Worm (Caenorhabditis elegans): ENCODE measurements around the gene ptp-1.

The ptp-1 gene

DNA sequence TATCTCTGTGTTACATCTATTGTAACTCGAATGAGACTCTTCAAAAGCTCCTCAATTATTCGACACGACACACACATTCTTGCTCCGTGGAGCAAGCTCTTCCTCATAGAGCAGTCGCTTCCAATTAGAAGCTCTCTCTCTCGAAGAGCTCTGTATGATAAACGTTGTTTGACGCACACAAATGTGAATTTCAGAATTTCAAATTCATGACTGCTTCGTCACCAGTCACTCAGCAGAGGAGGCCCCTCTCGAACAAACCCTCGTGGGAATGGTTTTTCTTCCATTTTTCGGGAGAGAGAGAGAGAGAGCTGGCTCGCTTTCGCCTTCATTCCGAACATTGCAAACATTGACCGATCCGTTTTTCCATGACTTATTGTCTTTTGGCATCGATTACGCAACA is 41.9 kb downstream of the ptp-1 start:
- no peak for TF ChIP-seq ztf-23 (GFP tag; IDR thresholded peaks at IDR 0.05)
- no peak for TF ChIP-seq med-1 (GFP tag; optimal IDR thresholded peaks at IDR 0.05; ENCODE audit: insufficient read depth)
- no peak for TF ChIP-seq cog-1 (tag; optimal IDR thresholded peaks at IDR 0.05)
- no peak for TF ChIP-seq klf-2 (GFP tag; conservative IDR thresholded peaks at IDR 0.05)
- no peak for TF ChIP-seq flt-1 (GFP tag; IDR thresholded peaks at IDR 0.05)
- TF ChIP-seq ref-1 (GFP tag; conservative IDR thresholded peaks at IDR 0.05): no peak
- TF ChIP-seq tab-1 (GFP tag; IDR thresholded peaks at IDR 0.05): no peak

DNA sequence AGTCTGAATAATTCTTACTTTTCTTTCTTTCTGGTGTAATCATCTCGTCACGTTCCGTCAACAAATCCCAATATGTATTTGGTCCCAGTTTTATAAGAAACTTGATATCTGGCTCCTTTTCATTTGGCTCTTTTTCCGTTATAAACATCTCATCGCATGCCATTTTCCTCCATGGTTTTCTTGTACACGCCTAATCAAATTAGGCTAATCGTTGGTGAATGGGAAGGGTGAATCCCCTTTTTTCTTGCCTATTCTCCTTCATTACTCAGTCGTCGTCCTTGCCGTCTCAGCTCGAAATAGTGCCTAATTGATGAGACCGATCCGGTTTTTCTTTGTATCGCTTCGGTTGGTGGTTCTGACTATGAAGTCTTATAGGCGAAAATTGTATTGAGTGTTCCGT is 43.6 kb downstream of the ptp-1 start:
- TF ChIP-seq ztf-23 (GFP tag; IDR thresholded peaks at IDR 0.05) (no peak), cog-1 (tag; optimal IDR thresholded peaks at IDR 0.05) (no peak), tab-1 (GFP tag; IDR thresholded peaks at IDR 0.05) (no peak), klf-2 (GFP tag; conservative IDR thresholded peaks at IDR 0.05) (no peak), T22C8.4 (GFP tag; IDR thresholded peaks at IDR 0.05) (no peak), ztf-29 (GFP tag; IDR thresholded peaks at IDR 0.05) (no peak), med-1 (GFP tag; optimal IDR thresholded peaks at IDR 0.05; ENCODE audit: insufficient read depth) (no peak), ref-1 (GFP tag; conservative IDR thresholded peaks at IDR 0.05) (no peak)

DNA sequence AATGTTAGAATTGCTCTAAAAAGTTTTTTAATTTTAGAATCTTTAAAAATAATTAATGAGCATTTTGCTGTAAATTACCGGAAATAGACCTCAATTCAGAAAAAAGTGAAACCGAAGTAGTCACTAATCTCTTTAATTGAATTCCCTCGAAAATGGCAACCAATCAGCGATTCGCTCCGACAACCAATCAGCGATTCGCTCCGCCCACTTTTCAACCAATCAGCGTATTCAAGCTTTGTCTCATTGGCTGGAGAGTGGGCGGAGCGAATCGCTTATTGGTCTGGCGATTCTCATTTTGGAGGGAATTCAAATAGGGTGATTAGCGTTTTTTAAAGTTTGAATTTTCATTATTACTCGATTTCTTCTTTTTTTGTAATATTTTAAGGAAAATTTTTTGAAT is 44.4 kb downstream of the ptp-1 start:
- TF ChIP-seq ztf-29 (GFP tag; IDR thresholded peaks at IDR 0.05): no peak
- no peak for TF ChIP-seq med-1 (GFP tag; optimal IDR thresholded peaks at IDR 0.05; ENCODE audit: insufficient read depth)
- no peak for TF ChIP-seq cog-1 (tag; optimal IDR thresholded peaks at IDR 0.05)
- TF ChIP-seq tab-1 (GFP tag; IDR thresholded peaks at IDR 0.05): no peak
- TF ChIP-seq ref-1 (GFP tag; conservative IDR thresholded peaks at IDR 0.05): no peak
- TF ChIP-seq flt-1 (GFP tag; IDR thresholded peaks at IDR 0.05): no peak
- no peak for TF ChIP-seq ztf-23 (GFP tag; IDR thresholded peaks at IDR 0.05)
- no peak for TF ChIP-seq klf-2 (GFP tag; conservative IDR thresholded peaks at IDR 0.05)
- no peak for TF ChIP-seq T22C8.4 (GFP tag; IDR thresholded peaks at IDR 0.05)

DNA sequence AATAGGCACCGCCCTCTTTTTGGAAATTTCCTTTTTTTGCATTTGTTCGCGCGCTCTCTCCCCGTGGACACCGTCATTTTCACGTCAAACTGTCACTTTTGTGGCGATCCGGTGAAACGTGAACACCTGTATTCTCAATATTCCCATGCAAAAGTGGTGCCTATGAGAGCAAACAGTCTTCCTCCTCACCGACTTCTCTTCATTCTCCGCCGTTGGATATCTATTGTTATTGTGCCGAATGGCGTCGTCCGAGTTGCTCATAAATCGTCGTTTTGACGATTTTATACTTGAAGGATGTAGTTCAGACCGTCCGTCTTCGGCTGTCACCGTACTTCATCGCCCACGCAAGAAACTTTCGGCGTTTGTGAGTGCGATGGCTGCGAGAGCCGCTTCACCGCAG is 45.3 kb downstream of the ptp-1 start, which contains the start of gene rilp-1:
rilp-1 (plus strand) TSS at position 301 of the 400 bp plus-strand sequence.
- TF ChIP-seq flt-1 (GFP tag; IDR thresholded peaks at IDR 0.05): no peak
- no peak for TF ChIP-seq med-1 (GFP tag; optimal IDR thresholded peaks at IDR 0.05; ENCODE audit: insufficient read depth)
- no peak for TF ChIP-seq tab-1 (GFP tag; IDR thresholded peaks at IDR 0.05)
- TF ChIP-seq ztf-29 (GFP tag; IDR thresholded peaks at IDR 0.05): no peak
- no peak for TF ChIP-seq T22C8.4 (GFP tag; IDR thresholded peaks at IDR 0.05)
- TF ChIP-seq ref-1 (GFP tag; conservative IDR thresholded peaks at IDR 0.05): 0 out of 2 replicates have a peak, but pooled peaks have one; percentile 15

ce11 chrIII:3637251-3637989 is 46.9 kb downstream of the ptp-1 start:
- TF ChIP-seq ztf-29 (GFP tag; IDR thresholded peaks at IDR 0.05) (no peak), med-1 (GFP tag; optimal IDR thresholded peaks at IDR 0.05; ENCODE audit: insufficient read depth) (no peak), ztf-23 (GFP tag; IDR thresholded peaks at IDR 0.05) (no peak), klf-2 (GFP tag; conservative IDR thresholded peaks at IDR 0.05) (no peak), ref-1 (GFP tag; conservative IDR thresholded peaks at IDR 0.05) (no peak)

ce11 chrIII:3643602-3644001 is 53.1 kb downstream of the ptp-1 start:
- TF ChIP-seq T22C8.4 (GFP tag; IDR thresholded peaks at IDR 0.05): no peak
- TF ChIP-seq ztf-29 (GFP tag; IDR thresholded peaks at IDR 0.05): no peak
- TF ChIP-seq med-1 (GFP tag; optimal IDR thresholded peaks at IDR 0.05; ENCODE audit: insufficient read depth): no peak
- TF ChIP-seq cog-1 (tag; optimal IDR thresholded peaks at IDR 0.05): no peak
- TF ChIP-seq flt-1 (GFP tag; IDR thresholded peaks at IDR 0.05): no peak
- TF ChIP-seq ztf-23 (GFP tag; IDR thresholded peaks at IDR 0.05): no peak
- no peak for TF ChIP-seq ref-1 (GFP tag; conservative IDR thresholded peaks at IDR 0.05)
- no peak for TF ChIP-seq klf-2 (GFP tag; conservative IDR thresholded peaks at IDR 0.05)
- no peak for TF ChIP-seq tab-1 (GFP tag; IDR thresholded peaks at IDR 0.05)

- TF ChIP-seq med-1 (GFP tag; optimal IDR thresholded peaks at IDR 0.05; ENCODE audit: insufficient read depth) (no peak), cog-1 (tag; optimal IDR thresholded peaks at IDR 0.05) (no peak), T22C8.4 (GFP tag; IDR thresholded peaks at IDR 0.05) (no peak), tab-1 (GFP tag; IDR thresholded peaks at IDR 0.05) (no peak), ztf-23 (GFP tag; IDR thresholded peaks at IDR 0.05) (no peak), flt-1 (GFP tag; IDR thresholded peaks at IDR 0.05) (no peak), ztf-29 (GFP tag; IDR thresholded peaks at IDR 0.05) (no peak), klf-2 (GFP tag; conservative IDR thresholded peaks at IDR 0.05) (no peak), ref-1 (GFP tag; conservative IDR thresholded peaks at IDR 0.05) (no peak)
These were observed 53.6 kb downstream of the ptp-1 start, which contains the start of gene unc-93 for ce11 chrIII:3644075-3644474. Gene unc-93 (plus strand): TSS chrIII:3644375.

ce11 chrIII:3649305-3649704 is 58.8 kb downstream of the ptp-1 start:
- no peak for TF ChIP-seq ref-1 (GFP tag; conservative IDR thresholded peaks at IDR 0.05)
- no peak for TF ChIP-seq T22C8.4 (GFP tag; IDR thresholded peaks at IDR 0.05)
- no peak for TF ChIP-seq tab-1 (GFP tag; IDR thresholded peaks at IDR 0.05)

ce11 chrIII:3650266-3650665 is 59.7 kb downstream of the ptp-1 start:
- no peak for TF ChIP-seq klf-2 (GFP tag; conservative IDR thresholded peaks at IDR 0.05)
- no peak for TF ChIP-seq tab-1 (GFP tag; IDR thresholded peaks at IDR 0.05)
- TF ChIP-seq flt-1 (GFP tag; IDR thresholded peaks at IDR 0.05): no peak
- no peak for TF ChIP-seq ztf-23 (GFP tag; IDR thresholded peaks at IDR 0.05)

DNA sequence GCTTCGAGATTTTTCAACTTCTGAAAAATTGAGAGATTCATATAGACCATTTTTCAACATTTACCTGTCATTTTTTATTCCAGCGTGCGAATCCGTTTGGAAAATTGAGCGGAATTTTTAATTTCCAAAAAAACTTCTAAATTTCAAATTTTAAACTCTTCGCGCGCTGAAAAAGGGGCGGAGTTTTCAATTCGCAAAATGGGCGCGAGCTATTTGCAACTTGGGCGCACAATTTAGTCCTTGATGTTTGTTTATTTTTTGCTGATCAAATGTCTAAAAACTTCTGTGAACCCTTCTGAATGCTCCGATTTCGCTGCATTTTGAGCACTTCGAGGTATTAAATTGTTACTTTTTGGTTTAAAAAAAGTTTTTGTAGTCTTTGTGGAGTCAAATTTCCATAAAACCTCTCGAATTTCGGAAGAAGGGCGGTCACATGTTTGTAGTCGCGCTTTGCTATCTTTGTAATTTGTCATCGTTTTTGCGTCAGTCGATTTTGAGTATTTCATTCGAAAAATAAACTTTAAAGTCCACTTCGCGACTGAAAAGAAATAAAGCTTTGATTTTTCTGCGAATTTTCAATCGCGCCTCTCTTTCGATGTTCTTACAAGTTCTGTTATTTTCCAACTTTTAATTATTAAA is 60.3 kb downstream of the ptp-1 start, which contains the start of the genes madf-8 and gsr-1:
madf-8 (minus strand) TSS at position 156 of the 639 bp plus-strand sequence.
gsr-1 (plus strand) TSS at position 231 of the 639 bp plus-strand sequence.
- TF ChIP-seq cog-1 (tag; optimal IDR thresholded peaks at IDR 0.05) (no peak), ztf-23 (GFP tag; IDR thresholded peaks at IDR 0.05) (peak; percentile 68; the same call in 1 of the 2 replicates)

Data from whole organism, midembryonic.